Fruit fly (Drosophila melanogaster) whole organism, embryonic: ENCODE measurements around the gene CG33060.
A peak's percentile ranks its signal among the peaks of the same experiment; 100 is the strongest.

Source experiments
- Adf1 ChIP-seq: fragments of 200-800 bp; sonication (Bioruptor generic); IDR thresholded peaks from 2 replicates; pipeline ENCODE4 v1.3.6; 2022; ENCODE audit warnings: missing biosample characterization, missing genetic modification characterization
- CG11093 ChIP-seq: fragments of 200-800 bp; sonication (Bioruptor generic); IDR thresholded peaks from 3 replicates; pipeline ENCODE4 v1.3.6; 2022; ENCODE audit warnings: missing biosample characterization, missing genetic modification characterization
- CG11696 ChIP-seq: fragments of 200-800 bp; sonication (Bioruptor generic); IDR thresholded peaks from 2 replicates; pipeline ENCODE4 v1.3.6; 2022; ENCODE audit warnings: missing biosample characterization, missing genetic modification characterization
- CG12299 ChIP-seq: fragments of 200-800 bp; sonication (Bioruptor generic); optimal IDR thresholded peaks from 2 replicates; lab custom pipeline; 2018; ENCODE audit warnings: missing biosample characterization, mild to moderate bottlenecking, missing genetic modification characterization
- CG14710 ChIP-seq: fragments of 200-800 bp; sonication (Bioruptor generic); optimal IDR thresholded peaks from 3 replicates; lab custom pipeline; 2019; ENCODE audit warnings: missing biosample characterization, mild to moderate bottlenecking, missing genetic modification characterization, moderate library complexity
- CG17361 ChIP-seq: fragments of 200-800 bp; sonication (Bioruptor generic); IDR thresholded peaks from 3 replicates; pipeline ENCODE4 v1.3.6; 2022; ENCODE audit warnings: missing biosample characterization, missing genetic modification characterization
- CG18262 ChIP-seq: fragments of 200-800 bp; optimal IDR thresholded peaks from 3 replicates; lab custom pipeline; 2019; ENCODE audit warnings: missing biosample characterization, mild to moderate bottlenecking, missing genetic modification characterization, moderate library complexity
- CG18619 ChIP-seq: fragments of 200-800 bp; sonication (Bioruptor generic); optimal IDR thresholded peaks from 3 replicates; lab custom pipeline; 2017; ENCODE audit warnings: missing biosample characterization, mild to moderate bottlenecking, missing genetic modification characterization
- CG2129 ChIP-seq: fragments of 200-800 bp; sonication (Bioruptor generic); IDR thresholded peaks from 2 replicates; pipeline ENCODE4 v1.3.6; 2022; ENCODE audit warnings: missing biosample characterization, missing genetic modification characterization; ENCODE audit not compliant: partially characterized antibody
- CG2678 ChIP-seq: fragments of 200-800 bp; sonication (Bioruptor generic); optimal IDR thresholded peaks from 3 replicates; lab custom pipeline; 2019; ENCODE audit warnings: missing biosample characterization, mild to moderate bottlenecking, missing genetic modification characterization, moderate library complexity
- CG30403 ChIP-seq: fragments of 200-800 bp; sonication (Bioruptor generic); optimal IDR thresholded peaks from 3 replicates; lab custom pipeline; 2016; ENCODE audit warnings: missing biosample characterization, missing genetic modification characterization
- CG3995 ChIP-seq: fragments of 200-800 bp; sonication (Bioruptor generic); optimal IDR thresholded peaks from 3 replicates; lab custom pipeline; 2016; ENCODE audit warnings: missing biosample characterization, missing genetic modification characterization
- CG8281 ChIP-seq: fragments of 200-800 bp; sonication (Bioruptor generic); optimal IDR thresholded peaks from 2 replicates; lab custom pipeline; 2018; ENCODE audit warnings: missing biosample characterization, mild to moderate bottlenecking, missing genetic modification characterization, moderate library complexity
- CHES-1-like ChIP-seq: fragments of 200-800 bp; sonication (Bioruptor generic); optimal IDR thresholded peaks from 2 replicates; lab custom pipeline; 2016; ENCODE audit warnings: missing biosample characterization, missing genetic modification characterization
- Deaf1 ChIP-seq: fragments of 200-800 bp; optimal IDR thresholded peaks from 3 replicates; lab custom pipeline; 2019; ENCODE audit warnings: missing biosample characterization, mild to moderate bottlenecking, missing genetic modification characterization, moderate library complexity
- Dek ChIP-seq: fragments of 200-800 bp; sonication (Bioruptor generic); optimal IDR thresholded peaks from 3 replicates; lab custom pipeline; 2019; ENCODE audit warnings: missing biosample characterization, mild to moderate bottlenecking, missing genetic modification characterization, moderate library complexity
- Fer2 ChIP-seq: fragments of 200-800 bp; sonication (Bioruptor generic); optimal IDR thresholded peaks from 2 replicates; lab custom pipeline; 2018; ENCODE audit warnings: missing biosample characterization, mild to moderate bottlenecking, missing genetic modification characterization, moderate library complexity
- Fer3 ChIP-seq: fragments of 200-800 bp; sonication (Bioruptor generic); optimal IDR thresholded peaks from 2 replicates; lab custom pipeline; 2018; ENCODE audit warnings: missing biosample characterization, mild to moderate bottlenecking, missing genetic modification characterization, moderate library complexity
- Gsc ChIP-seq: fragments of 200-800 bp; sonication (Bioruptor generic); IDR thresholded peaks from 2 replicates; pipeline ENCODE4 v1.3.6; 2022; ENCODE audit warnings: missing biosample characterization, missing genetic modification characterization
- HLH4C ChIP-seq: fragments of 200-800 bp; sonication (Bioruptor generic); IDR thresholded peaks from 3 replicates; pipeline ENCODE4 v1.3.6; 2022; ENCODE audit warnings: missing biosample characterization, missing genetic modification characterization; ENCODE audit not compliant: partially characterized antibody
- HmgZ ChIP-seq: fragments of 200-800 bp; sonication (Bioruptor generic); optimal IDR thresholded peaks from 2 replicates; lab custom pipeline; 2018; ENCODE audit warnings: missing biosample characterization, mild to moderate bottlenecking, missing genetic modification characterization
- az2 ChIP-seq: fragments of 200-800 bp; sonication (Bioruptor generic); optimal IDR thresholded peaks from 3 replicates; lab custom pipeline; 2016; ENCODE audit warnings: missing biosample characterization, missing genetic modification characterization
- bbx ChIP-seq: fragments of 200-800 bp; sonication (Bioruptor generic); IDR thresholded peaks from 2 replicates; pipeline ENCODE4 v1.3.6; 2022; ENCODE audit warnings: missing biosample characterization, missing genetic modification characterization; ENCODE audit not compliant: partially characterized antibody
- chinmo ChIP-seq: fragments of 200-800 bp; sonication (Bioruptor generic); IDR thresholded peaks from 4 replicates; pipeline ENCODE4 v1.3.6; 2022; ENCODE audit warnings: missing biosample characterization, missing genetic modification characterization; ENCODE audit not compliant: partially characterized antibody
- gcm ChIP-seq: fragments of 200-800 bp; sonication (Bioruptor generic); optimal IDR thresholded peaks from 2 replicates; lab custom pipeline; 2019; ENCODE audit warnings: missing biosample characterization, mild to moderate bottlenecking, missing genetic modification characterization, moderate library complexity
- grn ChIP-seq: fragments of 200-800 bp; sonication (Bioruptor generic); optimal IDR thresholded peaks from 3 replicates; lab custom pipeline; 2017; ENCODE audit warnings: missing biosample characterization, missing genetic modification characterization
- hb ChIP-seq: fragments of 200-800 bp; sonication (Bioruptor generic); IDR thresholded peaks from 3 replicates; pipeline ENCODE4 v1.3.6; 2022; ENCODE audit warnings: missing biosample characterization, missing genetic modification characterization; ENCODE audit not compliant: partially characterized antibody
- insv ChIP-seq, 2 experiments: fragments of 200-800 bp; sonication (Bioruptor generic); optimal IDR thresholded peaks; 3 replicates each; lab custom pipeline; 2016 to 2018; ENCODE audit warnings: missing biosample characterization in 2 of 2, missing genetic modification characterization in 2 of 2
- kah ChIP-seq: fragments of 200-800 bp; sonication (Bioruptor generic); optimal IDR thresholded peaks from 2 replicates; lab custom pipeline; 2018; ENCODE audit warnings: missing biosample characterization, mild to moderate bottlenecking, missing genetic modification characterization
- lov ChIP-seq, 2 experiments: fragments of 200-800 bp in 1 of 2; fragments of >200 bp in 1 of 2; sonication (Bioruptor generic) in 1 of 2; IDR thresholded peaks in 1 of 2; optimal IDR thresholded peaks in 1 of 2; 2 replicates in 1 of 2; 3 replicates in 1 of 2; pipeline versions ENCODE4 v1.3.6 to Lab custom; 2017 to 2022; ENCODE audit warnings: missing biosample characterization in 1 of 2, missing genetic modification characterization in 1 of 2
- nau ChIP-seq: fragments of 200-800 bp; sonication (Bioruptor generic); optimal IDR thresholded peaks from 3 replicates; lab custom pipeline; 2017; ENCODE audit warnings: missing biosample characterization, mild to moderate bottlenecking, missing genetic modification characterization, missing genetic modification reagents
- schlank ChIP-seq: fragments of 200-800 bp; sonication (Bioruptor generic); optimal IDR thresholded peaks from 2 replicates; lab custom pipeline; 2018; ENCODE audit warnings: missing biosample characterization, mild to moderate bottlenecking, missing genetic modification characterization
- seq ChIP-seq: fragments of 200-800 bp; sonication (Bioruptor generic); IDR thresholded peaks from 2 replicates; pipeline ENCODE4 v1.3.6; 2022; ENCODE audit warnings: missing biosample characterization, missing genetic modification characterization
- slbo ChIP-seq: fragments of 200-800 bp; sonication (Bioruptor generic); IDR thresholded peaks from 2 replicates; pipeline ENCODE4 v1.3.6; 2022; ENCODE audit warnings: missing biosample characterization, missing genetic modification characterization
- vfl ChIP-seq: fragments of 200-800 bp; sonication (Bioruptor generic); optimal IDR thresholded peaks from 2 replicates; lab custom pipeline; 2016; ENCODE audit warnings: missing biosample characterization, missing genetic modification characterization

The CG33060 gene

DNA sequence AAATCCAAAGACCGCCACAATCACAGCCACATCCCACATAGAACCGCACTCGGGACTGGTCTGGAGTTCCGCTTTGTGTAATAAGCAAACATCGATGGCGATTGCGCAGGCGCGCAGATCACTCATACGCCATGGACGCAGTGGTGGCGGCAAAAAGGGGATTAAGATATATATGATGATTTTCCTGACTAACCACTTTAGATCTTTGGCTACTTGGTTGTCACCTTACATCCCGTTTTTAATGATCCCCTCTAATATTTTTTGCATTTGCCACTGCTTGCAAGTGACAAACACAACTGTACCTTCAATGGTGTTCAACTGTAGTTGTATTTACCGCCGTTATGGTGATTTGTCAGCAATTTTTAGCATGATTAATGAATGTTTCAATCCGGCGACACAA, 20.9 kb upstream of the CG33060 start (continued):
- no peak for TF ChIP-seq grn (GFP tag; lab: Kevin White, UChicago)
- TF ChIP-seq seq (GFP tag; lab: Robert Waterston, UW), result no peak
- no peak for TF ChIP-seq CG11696
- TF ChIP-seq CG11093 (GFP tag; lab: Robert Waterston, UW), result no peak
- TF ChIP-seq Adf1 (GFP tag; lab: Robert Waterston, UW), result no peak
- no peak for TF ChIP-seq CG12299 (tag; lab: Kevin White, UChicago)
- TF ChIP-seq hb (GFP tag; lab: Robert Waterston, UW), result no peak
- TF ChIP-seq slbo (GFP tag; lab: Robert Waterston, UW), result peak; percentile 72

dm6 chr3L:16313985-16314384, 16.9 kb upstream of the CG33060 start, which contains the start of gene CG13062:
CG13062 (plus strand) TSS chr3L:16314285.
- TF ChIP-seq gcm (GFP tag; lab: Kevin White, UChicago), result no peak
- no peak for TF ChIP-seq lov (optimal IDR thresholded peaks at IDR 0.05; lab: Kevin White, UChicago)
- TF ChIP-seq lov (GFP tag; IDR thresholded peaks at IDR 0.05; lab: Robert Waterston, UW), result 0 out of 3 replicates have a peak, but pooled peaks have one; percentile 22
- TF ChIP-seq, all 482 proteins: peak for 1

- TF ChIP-seq CG18262 (tag; lab: Kevin White, UChicago) (no peak), Dek (tag; lab: Kevin White, UChicago) (no peak), vfl (GFP tag; lab: Kevin White, UChicago) (no peak), CG17361 (no peak), insv (GFP tag; optimal IDR thresholded peaks at IDR 0.05; lab: Kevin White, UChicago) (no peak), CG2129 (GFP tag; lab: Robert Waterston, UW) (no peak), HLH4C (GFP tag; lab: Robert Waterston, UW) (no peak), CG2678 (tag; lab: Kevin White, UChicago) (no peak), kah (GFP tag; lab: Kevin White, UChicago) (no peak), schlank (tag; lab: Kevin White, UChicago) (no peak), HmgZ (tag; lab: Kevin White, UChicago) (no peak), bbx (GFP tag; lab: Robert Waterston, UW) (no peak), CG18619 (GFP tag; lab: Kevin White, UChicago) (no peak), Gsc (GFP tag; lab: Robert Waterston, UW) (no peak), Fer2 (tag; lab: Kevin White, UChicago) (no peak)
Measured at dm6 chr3L:16317724-16318123, 13.1 kb upstream of the CG33060 start, which contains the start of gene Nplp3. Nplp3 (plus strand) TSS chr3L:16318024.

DNA sequence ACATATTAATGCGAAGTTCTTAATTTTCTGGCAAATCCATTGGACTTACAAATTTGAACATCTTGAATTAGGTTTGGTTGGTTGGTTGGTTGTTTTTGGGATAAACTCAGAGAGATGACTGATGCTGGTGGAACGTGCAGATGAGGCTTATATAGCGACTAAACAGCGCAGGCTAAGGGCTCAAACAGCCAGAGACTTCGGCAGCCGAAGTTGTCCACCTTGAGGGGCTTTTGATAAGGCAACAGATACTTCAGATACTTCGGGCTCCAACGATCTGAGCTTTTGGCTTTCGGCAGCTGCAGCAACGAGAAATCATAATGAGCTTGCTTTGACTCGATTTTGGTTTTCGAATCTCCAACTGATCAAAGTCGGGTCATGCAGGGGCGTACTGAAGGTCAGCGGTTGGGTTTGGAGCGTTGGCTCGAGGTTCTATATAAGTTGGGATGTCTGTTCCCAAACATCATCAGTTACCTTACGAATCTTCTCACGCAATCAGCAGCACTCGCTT, 11.4 kb upstream of the CG33060 start, which contains the start of the genes CG13041 and CG13060:
Gene CG13041 (minus strand): TSS at position 128 of the 508 bp plus-strand sequence.
Gene CG13060 (plus strand): TSS at position 458 of the 508 bp plus-strand sequence.
- TF ChIP-seq CG14710, result no peak
- TF ChIP-seq Deaf1, result peak; percentile 68
- TF ChIP-seq chinmo (GFP tag; lab: Robert Waterston, UW), result 0 out of 4 replicates have a peak, but pooled peaks have one; percentile 61

- no peak for TF ChIP-seq CG30403 (GFP tag; lab: Kevin White, UChicago)
- no peak for TF ChIP-seq az2 (GFP tag; lab: Kevin White, UChicago)
- TF ChIP-seq CG8281 (tag; lab: Kevin White, UChicago), result no peak
- TF ChIP-seq CG3995 (GFP tag; lab: Kevin White, UChicago), result no peak
- TF ChIP-seq Fer3 (tag; lab: Kevin White, UChicago), result no peak
- TF ChIP-seq nau, result no peak
- no peak for TF ChIP-seq CHES-1-like (GFP tag; lab: Kevin White, UChicago)
Measured at dm6 chr3L:16321172-16321571, 9.7 kb upstream of the CG33060 start, which contains the start of gene CG42718. CG42718 (minus strand) TSS chr3L:16321272.
